Fruit fly (Drosophila melanogaster) whole organism, prepupa: Measurements from ENCODE around the gene CG4822.

Experiments used
- CG10631 ChIP-seq: fragments of 200-800 bp; sonication (Bioruptor generic); optimal IDR thresholded peaks from 2 replicates; lab custom pipeline; 2016; ENCODE audit warnings: missing biosample characterization, missing genetic modification characterization
- CG11762 ChIP-seq: fragments of 200-800 bp; sonication (Bioruptor generic); optimal IDR thresholded peaks from 3 replicates; lab custom pipeline; 2016; ENCODE audit warnings: missing biosample characterization, missing genetic modification characterization; ENCODE audit not compliant: insufficient read depth
- CG11902 ChIP-seq: fragments of 200-800 bp; sonication (Bioruptor generic); optimal IDR thresholded peaks from 3 replicates; lab custom pipeline; 2016; ENCODE audit warnings: missing biosample characterization, missing genetic modification characterization
- CG15336 ChIP-seq: fragments of 200-800 bp; sonication (Bioruptor generic); IDR thresholded peaks from 2 replicates; pipeline ENCODE4 v1.3.6; 2022; ENCODE audit warnings: missing biosample characterization, missing genetic modification characterization
- CG31627 ChIP-seq: fragments of 200-800 bp; sonication (Bioruptor generic); optimal IDR thresholded peaks from 3 replicates; lab custom pipeline; 2016; ENCODE audit warnings: missing biosample characterization, missing genetic modification characterization
- CG34406 ChIP-seq: fragments of 200-800 bp; sonication (Bioruptor generic); optimal IDR thresholded peaks from 3 replicates; lab custom pipeline; 2016; ENCODE audit warnings: missing biosample characterization, missing genetic modification characterization
- CG3919 ChIP-seq: fragments of 200-800 bp; sonication (Bioruptor generic); optimal IDR thresholded peaks from 3 replicates; lab custom pipeline; 2016; ENCODE audit warnings: missing biosample characterization, missing genetic modification characterization
- CG4318 ChIP-seq: fragments of 200-800 bp; sonication (Bioruptor generic); optimal IDR thresholded peaks from 3 replicates; lab custom pipeline; 2017; ENCODE audit warnings: missing biosample characterization, mild to moderate bottlenecking, missing genetic modification characterization
- CG6163 ChIP-seq: fragments of 200-800 bp; sonication (Bioruptor generic); IDR thresholded peaks from 3 replicates; pipeline ENCODE4 v1.3.6; 2022; ENCODE audit warnings: missing biosample characterization, missing genetic modification characterization
- CG6276 ChIP-seq: fragments of 200-800 bp; sonication (Bioruptor generic); optimal IDR thresholded peaks from 2 replicates; lab custom pipeline; 2017; ENCODE audit warnings: missing biosample characterization, mild to moderate bottlenecking, missing genetic modification characterization
- CG6854 ChIP-seq: fragments of 200-800 bp; sonication (Bioruptor generic); optimal IDR thresholded peaks from 2 replicates; lab custom pipeline; 2017; ENCODE audit warnings: missing biosample characterization, mild to moderate bottlenecking, missing genetic modification characterization
- CG7368 ChIP-seq: fragments of 200-800 bp; sonication (Bioruptor generic); optimal IDR thresholded peaks from 3 replicates; lab custom pipeline; 2016; ENCODE audit warnings: missing biosample characterization, missing genetic modification characterization
- CG8119 ChIP-seq: fragments of 200-800 bp; sonication (Bioruptor generic); IDR thresholded peaks from 3 replicates; pipeline ENCODE4 v1.3.6; 2022; ENCODE audit warnings: missing biosample characterization, missing genetic modification characterization
- CG8319 ChIP-seq: fragments of 200-800 bp; sonication (Bioruptor generic); optimal IDR thresholded peaks from 3 replicates; lab custom pipeline; 2016; ENCODE audit warnings: missing biosample characterization, missing genetic modification characterization
- CG8632 ChIP-seq: fragments of 200-800 bp; sonication (Bioruptor generic); optimal IDR thresholded peaks from 3 replicates; lab custom pipeline; 2016; ENCODE audit warnings: missing biosample characterization, missing genetic modification characterization
- CG9139 ChIP-seq: fragments of 200-800 bp; sonication (Bioruptor generic); optimal IDR thresholded peaks from 3 replicates; lab custom pipeline; 2017; ENCODE audit warnings: missing biosample characterization, mild to moderate bottlenecking, missing genetic modification characterization
- Eip78C ChIP-seq: fragments of 200-800 bp; sonication (Bioruptor generic); peaks from one replicate; lab custom pipeline; 2016; ENCODE audit warnings: missing biosample characterization, missing genetic modification characterization
- Eip93F ChIP-seq: fragments of 200-800 bp; sonication (Bioruptor generic); optimal IDR thresholded peaks from 2 replicates; lab custom pipeline; 2016; ENCODE audit warnings: missing biosample characterization, mild to moderate bottlenecking, missing genetic modification characterization
- Ets96B ChIP-seq: fragments of 200-800 bp; optimal IDR thresholded peaks from 2 replicates; lab custom pipeline; 2019; ENCODE audit warnings: missing biosample characterization, mild to moderate bottlenecking, missing genetic modification characterization, moderate library complexity
- Gug ChIP-seq: fragments of 200-800 bp; sonication (Bioruptor generic); IDR thresholded peaks from 2 replicates; pipeline ENCODE4 v1.3.6; 2022; ENCODE audit warnings: missing biosample characterization, missing genetic modification characterization
- Hr39 ChIP-seq: fragments of 200-800 bp; sonication (Bioruptor generic); optimal IDR thresholded peaks from 2 replicates; lab custom pipeline; 2016; ENCODE audit warnings: missing biosample characterization, missing genetic modification characterization
- Hr4 ChIP-seq: fragments of 200-800 bp; sonication (Bioruptor generic); optimal IDR thresholded peaks from 3 replicates; lab custom pipeline; 2016; ENCODE audit warnings: missing biosample characterization, missing genetic modification characterization
- Lpt ChIP-seq: fragments of 200-800 bp; sonication (Bioruptor generic); optimal IDR thresholded peaks from 3 replicates; lab custom pipeline; 2016; ENCODE audit warnings: missing biosample characterization, missing genetic modification characterization
- Met ChIP-seq: fragments of 200-800 bp; sonication (Bioruptor generic); optimal IDR thresholded peaks from 3 replicates; lab custom pipeline; 2016; ENCODE audit warnings: missing biosample characterization, missing genetic modification characterization
- OdsH ChIP-seq: fragments of 200-800 bp; sonication (Bioruptor generic); optimal IDR thresholded peaks from 3 replicates; lab custom pipeline; 2016; ENCODE audit warnings: missing biosample characterization, missing genetic modification characterization
- Smox ChIP-seq: fragments of 200-800 bp; sonication (Bioruptor generic); optimal IDR thresholded peaks from 3 replicates; lab custom pipeline; 2016; ENCODE audit warnings: missing biosample characterization, missing genetic modification characterization
- Sox14 ChIP-seq: fragments of 200-800 bp; sonication (Bioruptor generic); optimal IDR thresholded peaks from 3 replicates; lab custom pipeline; 2016; ENCODE audit warnings: missing biosample characterization, missing genetic modification characterization
- dac ChIP-seq: fragments of 200-800 bp; sonication (Bioruptor generic); optimal IDR thresholded peaks from 2 replicates; lab custom pipeline; 2017; ENCODE audit warnings: missing biosample characterization, mild to moderate bottlenecking, missing genetic modification characterization
- eg ChIP-seq: fragments of 200-800 bp; sonication (Bioruptor generic); IDR thresholded peaks from 3 replicates; pipeline ENCODE4 v1.3.6; 2022; ENCODE audit warnings: missing biosample characterization, missing genetic modification characterization
- fd59A ChIP-seq: fragments of 200-800 bp; sonication (Bioruptor generic); optimal IDR thresholded peaks from 2 replicates; lab custom pipeline; 2017; ENCODE audit warnings: missing biosample characterization, mild to moderate bottlenecking, missing genetic modification characterization, missing genetic modification reagents
- fd85E ChIP-seq: fragments of 200-800 bp; sonication (Bioruptor generic); optimal IDR thresholded peaks from 3 replicates; lab custom pipeline; 2016; ENCODE audit warnings: missing biosample characterization, missing genetic modification characterization
- fkh ChIP-seq: fragments of 200-800 bp; sonication (Bioruptor generic); optimal IDR thresholded peaks from 3 replicates; lab custom pipeline; 2017; ENCODE audit warnings: missing biosample characterization, mild to moderate bottlenecking, missing genetic modification characterization, moderate library complexity
- lz ChIP-seq: fragments of 200-800 bp; sonication (Bioruptor generic); optimal IDR thresholded peaks from 3 replicates; lab custom pipeline; 2016; ENCODE audit warnings: missing biosample characterization, missing genetic modification characterization
- net ChIP-seq: fragments of 200-800 bp; sonication (Bioruptor generic); optimal IDR thresholded peaks from 3 replicates; lab custom pipeline; 2016; ENCODE audit warnings: missing biosample characterization, missing genetic modification characterization
- pdm3 ChIP-seq: fragments of 200-800 bp; sonication (Bioruptor generic); optimal IDR thresholded peaks from 3 replicates; lab custom pipeline; 2016; ENCODE audit warnings: missing biosample characterization, missing genetic modification characterization
- ss ChIP-seq, 2 experiments: fragments of 200-800 bp; sonication (Bioruptor generic); optimal IDR thresholded peaks; 2 replicates in 1 of 2; 3 replicates in 1 of 2; lab custom pipeline; 2017 to 2018; ENCODE audit warnings: mild to moderate bottlenecking in 2 of 2, missing biosample characterization in 2 of 2, missing genetic modification characterization in 2 of 2, moderate library complexity in 1 of 2
- svp ChIP-seq: fragments of 200-800 bp; sonication (Bioruptor generic); peaks from one replicate; lab custom pipeline; 2016; ENCODE audit warnings: missing biosample characterization, missing genetic modification characterization
- topi ChIP-seq: fragments of 200-800 bp; sonication (Bioruptor generic); optimal IDR thresholded peaks from 3 replicates; lab custom pipeline; 2016; ENCODE audit warnings: missing biosample characterization, missing genetic modification characterization
- vri ChIP-seq: fragments of 200-800 bp; sonication (Bioruptor generic); optimal IDR thresholded peaks from 3 replicates; lab custom pipeline; 2016; ENCODE audit warnings: missing biosample characterization, mild to moderate bottlenecking, missing genetic modification characterization

CG4822 gene

DNA sequence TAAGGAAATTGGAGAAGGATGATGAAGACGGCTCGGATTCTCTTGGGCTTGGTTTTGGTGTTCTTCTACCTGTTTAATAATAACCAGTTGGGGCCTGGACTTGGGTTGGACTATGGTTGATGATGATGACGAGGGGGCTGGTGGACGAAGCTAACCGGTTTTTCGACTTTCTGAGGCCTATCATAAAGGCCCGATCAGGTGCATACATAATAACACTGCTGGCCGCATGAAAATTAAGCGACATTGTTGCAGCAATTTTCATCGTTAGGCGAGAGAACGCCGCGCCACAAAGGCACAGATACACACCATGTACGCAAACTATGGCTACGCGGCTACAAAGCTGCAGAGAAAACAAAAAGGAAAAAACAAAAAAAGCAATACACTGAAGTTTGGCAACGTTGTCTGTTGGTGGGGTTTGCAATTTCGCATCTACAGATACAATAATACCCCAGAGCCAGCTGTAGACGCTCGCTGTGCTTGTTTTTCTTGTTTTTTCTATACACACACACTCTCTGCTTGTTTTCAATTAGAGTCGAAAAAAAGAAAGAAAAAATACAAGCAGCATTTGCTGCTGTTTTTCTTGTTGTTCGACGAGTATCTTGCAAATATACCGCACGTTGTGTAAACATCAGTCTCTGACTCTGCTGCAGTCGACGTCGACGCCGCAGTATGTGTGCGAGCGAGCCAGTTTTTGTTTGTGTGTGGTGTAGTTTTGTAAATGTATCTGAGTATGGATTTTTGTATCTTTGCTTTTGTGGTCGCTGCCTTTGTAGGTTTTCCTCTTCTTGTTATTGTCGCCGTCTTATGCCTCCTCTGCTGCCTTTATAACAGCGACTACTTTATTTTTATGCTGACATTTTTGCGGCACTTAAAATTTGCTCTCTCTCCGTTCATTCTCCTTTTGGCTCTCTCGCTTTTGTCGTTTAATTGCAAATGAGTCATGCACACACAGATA, 44.8 kb upstream of the CG4822 start (continued):
- peak; percentile 96 for TF ChIP-seq net
- TF ChIP-seq CG8632 (GFP tag; lab: Kevin White, UChicago) = peak; percentile 80
- peak; percentile 85 for TF ChIP-seq CG3919 (GFP tag; lab: Kevin White, UChicago)
- TF ChIP-seq fd59A (GFP tag; lab: Kevin White, UChicago) = peak; percentile 81
- no peak for TF ChIP-seq Gug (GFP tag; lab: Robert Waterston, UW)
- TF ChIP-seq CG15336 (GFP tag; lab: Robert Waterston, UW) = no peak
- no peak for TF ChIP-seq CG11902 (GFP tag; lab: Kevin White, UChicago)
- peak; percentile 98 for TF ChIP-seq CG9139 (GFP tag; lab: Kevin White, UChicago)
- peak; percentile 69 for TF ChIP-seq Smox (GFP tag; lab: Kevin White, UChicago)
- peak; percentile 85 for TF ChIP-seq CG11762 (GFP tag; lab: Kevin White, UChicago)

dm6 chr2L:165253-165890, 43.8 kb upstream of the CG4822 start:
- TF ChIP-seq CG8119 = no peak
- TF ChIP-seq vri (GFP tag; lab: Kevin White, UChicago) = peak; percentile 47
- TF ChIP-seq Sox14 (GFP tag; lab: Kevin White, UChicago) = peak; percentile 44
- TF ChIP-seq Met (GFP tag; lab: Kevin White, UChicago) = peak; percentile 12
- peak; percentile 16 for TF ChIP-seq CG6854 (GFP tag; lab: Kevin White, UChicago)
- peak; percentile 86 for TF ChIP-seq svp (GFP tag; lab: Kevin White, UChicago)

dm6 chr2L:163229-163628, 41.7 kb upstream of the CG4822 start:
- TF ChIP-seq Lpt (GFP tag; lab: Kevin White, UChicago) = no peak
- no peak for TF ChIP-seq CG4318
- peak; percentile 24 for TF ChIP-seq fkh
- TF ChIP-seq CG34406 (GFP tag; lab: Kevin White, UChicago) = no peak
- TF ChIP-seq CG7368 (GFP tag; lab: Kevin White, UChicago) = no peak
- TF ChIP-seq Eip93F = no peak

DNA sequence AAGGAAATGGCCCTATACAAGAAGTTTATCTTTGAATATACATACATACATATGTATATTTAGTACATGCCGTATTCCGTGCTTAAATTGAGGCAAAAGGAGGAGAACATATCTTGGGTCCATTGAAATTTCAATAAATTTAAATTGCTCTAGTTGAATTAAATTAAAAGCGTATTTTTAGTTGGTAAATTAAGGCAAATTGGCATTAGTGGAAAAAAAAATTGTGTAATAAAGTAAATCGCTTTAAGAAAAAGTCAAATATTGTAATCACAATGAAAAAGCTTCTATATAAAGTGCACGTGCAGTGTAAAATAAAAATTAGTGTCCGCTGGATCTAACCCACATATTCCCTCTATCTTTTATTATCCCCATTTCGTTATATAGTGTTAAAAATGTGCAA, 40.7 kb upstream of the CG4822 start:
- TF ChIP-seq Eip78C (GFP tag; lab: Kevin White, UChicago) (peak; percentile 56), CG10631 (GFP tag; lab: Kevin White, UChicago) (peak; percentile 25), lz (GFP tag; lab: Kevin White, UChicago) (no peak)

dm6 chr2L:161453-162175, 40.1 kb upstream of the CG4822 start:
- TF ChIP-seq eg (GFP tag; lab: Robert Waterston, UW) (no peak), CG8319 (GFP tag; lab: Kevin White, UChicago) (no peak), Gug (GFP tag; lab: Robert Waterston, UW) (no peak), fd59A (GFP tag; lab: Kevin White, UChicago) (no peak), CG11762 (GFP tag; lab: Kevin White, UChicago) (no peak), Hr4 (GFP tag; lab: Kevin White, UChicago) (no peak), CG9139 (GFP tag; lab: Kevin White, UChicago) (no peak), Sox14 (GFP tag; lab: Kevin White, UChicago) (peak; percentile 35), svp (GFP tag; lab: Kevin White, UChicago) (peak; percentile 82), CG15336 (GFP tag; lab: Robert Waterston, UW) (no peak), ss (GFP tag; optimal IDR thresholded peaks at IDR 0.05; lab: Kevin White, UChicago) (peak; percentile 51 to 80), CG34406 (GFP tag; lab: Kevin White, UChicago) (no peak), CG6276 (GFP tag; lab: Kevin White, UChicago) (peak; percentile 64), dac (GFP tag; lab: Kevin White, UChicago) (no peak), CG8632 (GFP tag; lab: Kevin White, UChicago) (no peak), Hr39 (no peak), Ets96B (tag; lab: Kevin White, UChicago) (peak; percentile 3), CG6854 (GFP tag; lab: Kevin White, UChicago) (peak; percentile 62), Eip78C (GFP tag; lab: Kevin White, UChicago) (no peak), fd85E (GFP tag; lab: Kevin White, UChicago) (peak; percentile 65), CG6163 (GFP tag; lab: Robert Waterston, UW) (no peak), CG31627 (GFP tag; lab: Kevin White, UChicago) (no peak), OdsH (GFP tag; lab: Kevin White, UChicago) (no peak), topi (GFP tag; lab: Kevin White, UChicago) (peak; percentile 12), lz (GFP tag; lab: Kevin White, UChicago) (no peak), pdm3 (GFP tag; lab: Kevin White, UChicago) (peak; percentile 20)
